Worm (Caenorhabditis elegans) whole organism, L4 larva: ENCODE data around the gene bca-1.

ENCODE experiments used
- D1046.2 ChIP-seq: fragments of 200-800 bp; sonication (Bioruptor generic); IDR thresholded peaks from 2 replicates; pipeline ENCODE4 v1.3.6; 2022; ENCODE audit warnings: missing genetic modification characterization, missing compliant biosample characterization
- R02D3.7 ChIP-seq: fragments of 150-350 bp; sonication (generic microtip); optimal IDR thresholded peaks from 3 replicates; lab custom pipeline; 2014; ENCODE audit warnings: missing biosample characterization, missing genetic modification characterization
- T20F7.1 ChIP-seq: fragments of 200-800 bp; sonication (Bioruptor generic); optimal IDR thresholded peaks from 2 replicates; lab custom pipeline; 2018; ENCODE audit warnings: mild to moderate bottlenecking, missing genetic modification characterization, missing compliant biosample characterization
- Y105C5A.15 ChIP-seq: fragments of 200-800 bp; sonication (Bioruptor generic); IDR thresholded peaks from 2 replicates; pipeline ENCODE4 v1.3.6; 2022; ENCODE audit warnings: missing genetic modification characterization, missing compliant biosample characterization
- Y48G9A.11 ChIP-seq: fragments of 200-800 bp; sonication (Bioruptor generic); IDR thresholded peaks from 2 replicates; pipeline ENCODE4 v1.3.6; 2022; ENCODE audit warnings: missing genetic modification reagents, missing genetic modification characterization, missing compliant biosample characterization
- ZK337.2 ChIP-seq: fragments of 200-800 bp; sonication (Bioruptor generic); IDR thresholded peaks from 2 replicates; pipeline ENCODE4 v1.3.6; 2022; ENCODE audit warnings: missing genetic modification reagents, missing genetic modification characterization, missing compliant biosample characterization
- aha-1 ChIP-seq: fragments of 150-350 bp; peaks from one replicate; lab custom pipeline; 2014; ENCODE audit warnings: missing biosample characterization, missing genetic modification characterization
- ceh-20 ChIP-seq: fragments of 200-800 bp; sonication (Bioruptor generic); IDR thresholded peaks from 2 replicates; pipeline ENCODE4 v1.3.6; 2022; ENCODE audit warnings: missing genetic modification reagents, missing genetic modification characterization, missing compliant biosample characterization
- ces-1 ChIP-seq: fragments of 150-350 bp; sonication (generic microtip); optimal IDR thresholded peaks from 4 replicates; lab custom pipeline; 2014; ENCODE audit warnings: missing biosample characterization, missing genetic modification reagents, missing genetic modification characterization
- cey-2 ChIP-seq: sonication (generic microtip); optimal IDR thresholded peaks from 3 replicates; lab custom pipeline; 2017; ENCODE audit warnings: missing genetic modification characterization, mild to moderate bottlenecking, missing compliant biosample characterization, antibody characterized with exemption, borderline replicate concordance; ENCODE audit not compliant: insufficient read depth
- ctbp-1 ChIP-seq: fragments of 200-800 bp; sonication (Bioruptor generic); IDR thresholded peaks from 2 replicates; pipeline ENCODE4 v1.3.6; 2022; ENCODE audit warnings: missing genetic modification reagents, missing genetic modification characterization, missing compliant biosample characterization
- daf-19 ChIP-seq: fragments of 200-800 bp; sonication (Bioruptor generic); conservative IDR thresholded peaks from 2 replicates; pipeline ENCODE4 v1.3.6; 2022; ENCODE audit warnings: missing genetic modification characterization, missing compliant biosample characterization
- dve-1 ChIP-seq: sonication (generic microtip); optimal IDR thresholded peaks from 2 replicates; lab custom pipeline; 2017; ENCODE audit warnings: antibody characterized with exemption, mild to moderate bottlenecking, missing genetic modification characterization, missing compliant biosample characterization; ENCODE audit not compliant: insufficient read depth
- fkh-10 ChIP-seq: fragments of 150-350 bp; optimal IDR thresholded peaks from 2 replicates; lab custom pipeline; 2014; ENCODE audit warnings: missing biosample characterization, missing genetic modification reagents, missing genetic modification characterization
- hlh-30 ChIP-seq: sonication (generic microtip); optimal IDR thresholded peaks from 2 replicates; lab custom pipeline; 2017; ENCODE audit warnings: antibody characterized with exemption, mild to moderate bottlenecking, missing genetic modification characterization, missing compliant biosample characterization; ENCODE audit not compliant: insufficient read depth
- hmg-1.1 ChIP-seq: fragments of 200-800 bp; sonication (Bioruptor generic); IDR thresholded peaks from 2 replicates; pipeline ENCODE4 v1.3.6; 2022; ENCODE audit warnings: missing genetic modification reagents, missing genetic modification characterization, missing compliant biosample characterization
- jun-1 ChIP-seq: fragments of 150-350 bp; optimal IDR thresholded peaks from 2 replicates; lab custom pipeline; 2014; ENCODE audit warnings: missing biosample characterization, missing genetic modification reagents, missing genetic modification characterization
- lin-13 ChIP-seq: fragments of 150-350 bp; optimal IDR thresholded peaks from 2 replicates; lab custom pipeline; 2014; ENCODE audit warnings: missing biosample characterization, missing genetic modification reagents, missing genetic modification characterization
- lin-15B ChIP-seq: fragments of 150-350 bp; sonication (generic microtip); optimal IDR thresholded peaks from 3 replicates; lab custom pipeline; 2014; ENCODE audit warnings: missing biosample characterization, missing genetic modification characterization
- lin-29 ChIP-seq: fragments of 200-800 bp; sonication (Bioruptor generic); IDR thresholded peaks from 2 replicates; pipeline ENCODE4 v1.3.6; 2022; ENCODE audit warnings: missing genetic modification reagents, missing genetic modification characterization, missing compliant biosample characterization
- madf-5 ChIP-seq, 2 experiments: fragments of 200-800 bp; sonication (Bioruptor generic); IDR thresholded peaks; 2 replicates each; pipeline ENCODE4 v1.3.6; 2022; ENCODE audit warnings: missing compliant biosample characterization in 2 of 2, missing genetic modification characterization in 2 of 2
- madf-9 ChIP-seq: fragments of 200-800 bp; sonication (Bioruptor generic); conservative IDR thresholded peaks from 2 replicates; pipeline ENCODE4 v1.3.6; 2022; ENCODE audit warnings: missing genetic modification reagents, missing genetic modification characterization, missing compliant biosample characterization
- mdt-29 ChIP-seq: fragments of 200-800 bp; sonication (Bioruptor generic); IDR thresholded peaks from 2 replicates; pipeline ENCODE4 v1.3.6; 2022; ENCODE audit warnings: missing genetic modification reagents, missing genetic modification characterization, missing compliant biosample characterization
- mep-1 ChIP-seq: fragments of 150-350 bp; sonication (generic microtip); optimal IDR thresholded peaks from 3 replicates; lab custom pipeline; 2014; ENCODE audit warnings: missing biosample characterization, missing genetic modification characterization
- mes-2 ChIP-seq: sonication (generic microtip); optimal IDR thresholded peaks from 2 replicates; lab custom pipeline; 2016; ENCODE audit warnings: missing genotype, mild to moderate bottlenecking, missing genetic modification characterization, missing compliant biosample characterization; ENCODE audit not compliant: poor library complexity, severe bottlenecking
- mxl-2 ChIP-seq: fragments of 200-800 bp; sonication (Bioruptor generic); conservative IDR thresholded peaks from 2 replicates; pipeline ENCODE4 v1.3.6; 2022; ENCODE audit warnings: missing genetic modification reagents, missing genetic modification characterization, missing compliant biosample characterization
- mxl-3 ChIP-seq: fragments of 200-800 bp; sonication (Bioruptor generic); optimal IDR thresholded peaks from 2 replicates; lab custom pipeline; 2018; ENCODE audit warnings: mild to moderate bottlenecking, missing genetic modification characterization, missing compliant biosample characterization
- nhr-11 ChIP-seq: fragments of 150-350 bp; optimal IDR thresholded peaks from 2 replicates; lab custom pipeline; 2014; ENCODE audit warnings: missing biosample characterization, missing genetic modification characterization
- nhr-28 ChIP-seq: fragments of 150-350 bp; optimal IDR thresholded peaks from 2 replicates; lab custom pipeline; 2014; ENCODE audit warnings: missing biosample characterization, missing genetic modification characterization
- nhr-42 ChIP-seq: fragments of 200-800 bp; sonication (Bioruptor generic); IDR thresholded peaks from 2 replicates; pipeline ENCODE4 v1.3.6; 2022; ENCODE audit warnings: missing genetic modification characterization, missing compliant biosample characterization
- nhr-48 ChIP-seq: sonication (generic microtip); optimal IDR thresholded peaks from 2 replicates; lab custom pipeline; 2016; ENCODE audit warnings: mild to moderate bottlenecking, missing genetic modification characterization, missing compliant biosample characterization
- nhr-6 ChIP-seq: fragments of 150-350 bp; optimal IDR thresholded peaks from 2 replicates; lab custom pipeline; 2014; ENCODE audit warnings: missing biosample characterization, missing genetic modification characterization
- pha-4 ChIP-seq, 2 experiments: fragments of 150-350 bp in 1 of 2; fragments of 200-800 bp in 1 of 2; sonication (Bioruptor generic) in 1 of 2; IDR thresholded peaks in 1 of 2; optimal IDR thresholded peaks in 1 of 2; 2 replicates each; pipeline versions ENCODE4 v1.3.6 to Lab custom; 2014 to 2022; ENCODE audit warnings: missing genetic modification characterization in 2 of 2, missing genetic modification reagents in 2 of 2, missing biosample characterization in 1 of 2, missing compliant biosample characterization in 1 of 2
- php-3 ChIP-seq: fragments of 200-800 bp; sonication (Bioruptor generic); IDR thresholded peaks from 2 replicates; pipeline ENCODE4 v1.3.6; 2022; ENCODE audit warnings: missing genetic modification reagents, missing genetic modification characterization, missing compliant biosample characterization
- pqm-1 ChIP-seq: sonication (generic microtip); optimal IDR thresholded peaks from 2 replicates; lab custom pipeline; 2017; ENCODE audit warnings: missing biosample characterization, missing genetic modification characterization
- rbr-2 ChIP-seq: sonication (generic microtip); optimal IDR thresholded peaks from 2 replicates; lab custom pipeline; 2016; ENCODE audit warnings: missing genotype, missing genetic modification characterization, missing compliant biosample characterization
- set-16 ChIP-seq: fragments of 200-800 bp; sonication (Bioruptor generic); IDR thresholded peaks from 2 replicates; pipeline ENCODE4 v1.3.6; 2022; ENCODE audit warnings: missing genetic modification reagents, missing genetic modification characterization, missing compliant biosample characterization
- tra-1 ChIP-seq: fragments of 200-800 bp; sonication (Bioruptor generic); IDR thresholded peaks from 2 replicates; pipeline ENCODE4 v1.3.6; 2022; ENCODE audit warnings: missing genetic modification reagents, missing genetic modification characterization, missing compliant biosample characterization
- unc-130 ChIP-seq: sonication (generic microtip); optimal IDR thresholded peaks from 2 replicates; lab custom pipeline; 2016; ENCODE audit warnings: missing genetic modification reagents, missing genetic modification characterization, missing compliant biosample characterization
- unc-62 ChIP-seq, 3 experiments: fragments of 150-350 bp in 1 of 3; sonication (generic microtip); optimal IDR thresholded peaks in 2 of 3; peaks in 1 of 3; 1 replicate in 1 of 3; 2 replicates in 2 of 3; lab custom pipeline; 2014 to 2017; ENCODE audit warnings: missing biosample characterization in 3 of 3, missing genetic modification characterization in 3 of 3, missing genetic modification reagents in 3 of 3, missing genotype in 1 of 3
- zag-1 ChIP-seq: fragments of 150-350 bp; optimal IDR thresholded peaks from 2 replicates; lab custom pipeline; 2014; ENCODE audit warnings: missing biosample characterization, missing genetic modification characterization
- zfp-2 ChIP-seq: sonication (generic microtip); optimal IDR thresholded peaks from 2 replicates; lab custom pipeline; 2016; ENCODE audit warnings: mild to moderate bottlenecking, missing genetic modification characterization, missing compliant biosample characterization

Gene bca-1

DNA sequence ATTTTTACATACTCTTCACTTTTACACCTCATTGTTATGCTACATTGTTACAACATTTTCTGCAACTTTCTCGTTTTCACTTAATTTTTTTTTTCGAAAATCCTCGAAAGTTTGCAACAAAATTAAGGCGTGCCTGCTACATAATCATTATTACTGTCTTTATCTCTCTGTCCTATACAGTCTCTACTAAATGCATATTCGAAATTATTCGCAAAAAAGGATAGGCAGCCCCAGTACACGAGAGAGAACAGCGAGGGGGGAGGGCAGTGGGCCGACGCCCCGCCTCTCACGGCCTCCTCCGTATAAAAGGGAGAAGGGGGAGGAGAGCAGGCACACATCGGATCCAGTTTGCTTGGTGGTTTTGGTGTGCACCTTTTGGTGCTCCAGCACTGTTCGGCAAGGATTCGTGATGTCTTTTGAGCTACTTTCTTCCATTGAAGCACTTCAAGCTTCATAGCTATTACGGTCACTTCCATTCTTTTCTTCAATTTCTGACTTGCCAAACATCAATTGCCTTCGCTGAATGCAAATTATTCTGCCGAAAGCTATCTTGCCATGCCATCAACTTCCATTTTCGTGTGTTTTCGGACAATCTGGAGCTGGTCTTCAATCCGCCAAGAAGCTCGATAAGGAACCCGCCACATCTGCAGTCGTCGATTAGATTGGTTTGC, 47.5 kb upstream of the bca-1 start (continued):
- peak; percentile 62; the same call in 1 of the 2 replicates for TF ChIP-seq tra-1 (GFP tag; lab: Robert Waterston, UW)
- peak; percentile 37 for TF ChIP-seq rbr-2 (tag; lab: Kevin White, UChicago)
- no peak for TF ChIP-seq zfp-2 (tag; lab: Kevin White, UChicago)
- no peak for TF ChIP-seq nhr-6 (tag; lab: Kevin White, UChicago)
- TF ChIP-seq nhr-48 (tag; lab: Kevin White, UChicago) = peak; percentile 15
- no peak for TF ChIP-seq fkh-10 (GFP tag; lab: Kevin White, UChicago)
- TF ChIP-seq nhr-28 (tag; lab: Kevin White, UChicago) = peak; percentile 46
- TF ChIP-seq, all 104 proteins: peak for 27

DNA sequence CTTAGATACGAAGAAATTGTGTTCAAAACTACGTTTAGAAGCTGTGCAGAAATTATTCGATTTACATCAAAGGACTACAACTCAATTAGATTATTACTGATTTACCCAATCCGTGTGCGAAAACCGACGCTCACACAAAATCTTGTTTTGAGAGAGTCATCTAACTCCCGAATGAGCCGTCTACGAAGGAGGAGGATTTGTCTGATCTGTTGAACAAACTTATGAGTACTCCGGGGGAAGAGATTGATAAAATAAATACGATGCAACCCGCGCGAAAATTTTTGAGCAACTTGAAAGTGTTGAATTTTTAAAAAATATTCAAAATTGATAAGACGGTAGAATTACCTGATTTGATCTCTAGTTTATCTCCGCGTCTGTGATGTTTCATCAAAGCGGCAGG, 46.8 kb upstream of the bca-1 start:
- TF ChIP-seq D1046.2 (GFP tag; lab: Robert Waterston, UW) (no peak), set-16 (GFP tag; lab: Robert Waterston, UW) (no peak), aha-1 (peak; percentile 97)

DNA sequence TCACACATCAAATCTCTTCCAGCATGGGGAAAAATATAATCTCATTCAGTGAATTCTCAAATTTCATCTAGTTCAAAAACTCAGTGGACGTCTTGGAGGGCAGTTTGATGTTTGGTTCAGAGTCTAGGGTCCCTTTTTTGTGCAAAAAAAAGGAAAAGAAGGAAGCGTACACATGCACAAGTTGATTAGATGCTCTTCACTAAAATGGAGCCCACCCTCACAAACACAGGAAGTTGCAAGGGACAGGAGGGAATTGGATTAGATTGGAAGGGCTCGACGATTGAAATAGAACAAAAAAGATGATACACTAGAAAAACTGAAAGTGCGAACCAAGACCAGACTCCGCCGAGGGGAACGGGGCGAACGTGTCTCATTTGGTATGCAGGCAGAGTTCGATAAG, 46.3 kb upstream of the bca-1 start:
- TF ChIP-seq nhr-42 (GFP tag; lab: Robert Waterston, UW) = no peak
- 0 out of 2 replicates have a peak, but pooled peaks have one; percentile 13 for TF ChIP-seq hmg-1.1 (GFP tag; lab: Robert Waterston, UW)
- no peak for TF ChIP-seq madf-9 (GFP tag; lab: Robert Waterston, UW)
- peak; percentile 68; the same call in 1 of the 2 replicates for TF ChIP-seq ZK337.2 (GFP tag; lab: Robert Waterston, UW)
- TF ChIP-seq ces-1 (GFP tag; lab: Kevin White, UChicago) = peak; percentile 89
- no peak for TF ChIP-seq cey-2
- TF ChIP-seq fkh-10 (GFP tag; lab: Kevin White, UChicago) = peak; percentile 72
- peak; percentile 67; the same call in 1 of the 2 replicates for TF ChIP-seq ctbp-1 (GFP tag; lab: Robert Waterston, UW)

DNA sequence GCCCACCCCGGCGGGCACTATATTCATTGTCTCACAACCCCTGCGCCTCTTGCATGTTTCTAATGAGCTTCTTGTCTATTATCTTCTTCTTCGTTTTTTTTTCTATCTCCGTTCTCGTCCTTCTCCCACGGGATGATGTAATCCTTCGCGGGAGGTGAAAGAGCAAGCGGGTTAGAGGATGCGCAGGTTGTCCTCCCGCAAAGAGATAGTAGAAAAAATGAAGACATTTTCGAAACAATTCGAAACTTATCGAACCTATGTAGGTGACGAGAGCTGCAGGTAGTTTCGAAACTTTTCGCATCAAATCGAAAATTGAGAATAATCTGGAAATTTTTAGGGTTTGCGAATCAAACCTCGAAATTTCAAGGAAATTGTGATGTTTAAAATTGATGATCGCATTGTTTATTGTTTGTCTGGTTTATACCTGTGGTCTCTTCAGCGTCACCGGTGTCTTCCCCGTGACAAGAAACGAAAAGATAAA, 45.8 kb upstream of the bca-1 start:
- TF ChIP-seq set-16 (GFP tag; lab: Robert Waterston, UW) = 0 out of 2 replicates have a peak, but pooled peaks have one; percentile 8
- no peak for TF ChIP-seq madf-5 (GFP tag; IDR thresholded peaks at IDR 0.05; lab: Robert Waterston, UW)
- TF ChIP-seq fkh-10 (GFP tag; lab: Kevin White, UChicago) = no peak
- TF ChIP-seq lin-15B (tag; lab: Kevin White, UChicago) = no peak
- peak; percentile 16 for TF ChIP-seq dve-1 (tag; lab: Kevin White, UChicago)
- TF ChIP-seq mxl-2 = no peak
- TF ChIP-seq R02D3.7 = no peak
- TF ChIP-seq lin-29 (GFP tag; lab: Robert Waterston, UW) = no peak
- 0 out of 2 replicates have a peak, but pooled peaks have one; percentile 23 for TF ChIP-seq ceh-20 (GFP tag; lab: Robert Waterston, UW)
- peak; percentile 8 for TF ChIP-seq mxl-3 (GFP tag; lab: Kevin White, UChicago)
- no peak for TF ChIP-seq pha-4 (GFP tag; IDR thresholded peaks at IDR 0.05; lab: Robert Waterston, UW)
- TF ChIP-seq pha-4 (tag; optimal IDR thresholded peaks at IDR 0.05; lab: Kevin White, UChicago) = no peak
- no peak for TF ChIP-seq zag-1 (tag; lab: Kevin White, UChicago)
- TF ChIP-seq hlh-30 (tag; lab: Kevin White, UChicago) = peak; percentile 54
- TF ChIP-seq Y105C5A.15 (GFP tag; lab: Robert Waterston, UW) = no peak
- no peak for TF ChIP-seq daf-19
- no peak for TF ChIP-seq php-3 (GFP tag; lab: Robert Waterston, UW)
- no peak for TF ChIP-seq nhr-11 (tag; lab: Kevin White, UChicago)
- TF ChIP-seq mdt-29 (GFP tag; lab: Robert Waterston, UW) = no peak
- TF ChIP-seq unc-130 = no peak
- no peak for TF ChIP-seq jun-1 (tag; lab: Kevin White, UChicago)
- peak; percentile 75 for TF ChIP-seq mep-1 (tag; lab: Kevin White, UChicago)
- peak; percentile 66 for TF ChIP-seq pqm-1 (tag; lab: Kevin White, UChicago)
- no peak for TF ChIP-seq T20F7.1 (GFP tag; lab: Kevin White, UChicago)
- TF ChIP-seq aha-1 = peak; percentile 7
- TF ChIP-seq Y48G9A.11 = no peak
- TF ChIP-seq unc-62 (GFP tag; optimal IDR thresholded peaks at IDR 0.05 in 1 of 2; lab: Kevin White, UChicago) = no peak
- no peak for TF ChIP-seq unc-62 (tag; optimal IDR thresholded peaks at IDR 0.05; lab: Kevin White, UChicago)
- peak; percentile 23 for TF ChIP-seq lin-13 (GFP tag; lab: Kevin White, UChicago)
- TF ChIP-seq hmg-1.1 (GFP tag; lab: Robert Waterston, UW) = 0 out of 2 replicates have a peak, but pooled peaks have one; percentile 38
- peak; percentile 32 for TF ChIP-seq mes-2 (tag; lab: Kevin White, UChicago)
